Fruit fly (Drosophila melanogaster) whole organism, prepupa: ENCODE results near the gene Acsf2.

Source experiments
- Blimp-1 ChIP-seq: fragments of 200-800 bp; sonication (Bioruptor generic); optimal IDR thresholded peaks from 3 replicates; lab custom pipeline; 2017; ENCODE audit warnings: missing biosample characterization, missing genetic modification characterization, mild to moderate bottlenecking, moderate library complexity, missing genetic modification reagents
- CG10631 ChIP-seq: fragments of 200-800 bp; sonication (Bioruptor generic); optimal IDR thresholded peaks from 2 replicates; lab custom pipeline; 2016; ENCODE audit warnings: missing biosample characterization, missing genetic modification characterization
- CG11294 ChIP-seq: fragments of 200-800 bp; sonication (Bioruptor generic); IDR thresholded peaks from 2 replicates; pipeline ENCODE4 v1.3.6; 2022; ENCODE audit warnings: missing biosample characterization, missing genetic modification characterization
- CG11762 ChIP-seq: fragments of 200-800 bp; sonication (Bioruptor generic); optimal IDR thresholded peaks from 3 replicates; lab custom pipeline; 2016; ENCODE audit warnings: missing biosample characterization, missing genetic modification characterization; ENCODE audit not compliant: insufficient read depth
- CG11902 ChIP-seq: fragments of 200-800 bp; sonication (Bioruptor generic); optimal IDR thresholded peaks from 3 replicates; lab custom pipeline; 2016; ENCODE audit warnings: missing biosample characterization, missing genetic modification characterization
- CG15336 ChIP-seq: fragments of 200-800 bp; sonication (Bioruptor generic); IDR thresholded peaks from 2 replicates; pipeline ENCODE4 v1.3.6; 2022; ENCODE audit warnings: missing biosample characterization, missing genetic modification characterization
- CG1621 ChIP-seq: fragments of 200-800 bp; sonication (Bioruptor generic); optimal IDR thresholded peaks from 3 replicates; lab custom pipeline; 2018; ENCODE audit warnings: missing biosample characterization, mild to moderate bottlenecking, missing genetic modification characterization
- CG31627 ChIP-seq: fragments of 200-800 bp; sonication (Bioruptor generic); optimal IDR thresholded peaks from 3 replicates; lab custom pipeline; 2016; ENCODE audit warnings: missing biosample characterization, missing genetic modification characterization
- CG32006 ChIP-seq: fragments of 200-800 bp; sonication (Bioruptor generic); optimal IDR thresholded peaks from 3 replicates; lab custom pipeline; 2017; ENCODE audit warnings: missing biosample characterization, mild to moderate bottlenecking, missing genetic modification characterization
- CG3919 ChIP-seq: fragments of 200-800 bp; sonication (Bioruptor generic); optimal IDR thresholded peaks from 3 replicates; lab custom pipeline; 2016; ENCODE audit warnings: missing biosample characterization, missing genetic modification characterization
- CG4318 ChIP-seq: fragments of 200-800 bp; sonication (Bioruptor generic); optimal IDR thresholded peaks from 3 replicates; lab custom pipeline; 2017; ENCODE audit warnings: missing biosample characterization, mild to moderate bottlenecking, missing genetic modification characterization
- CG6163 ChIP-seq: fragments of 200-800 bp; sonication (Bioruptor generic); IDR thresholded peaks from 3 replicates; pipeline ENCODE4 v1.3.6; 2022; ENCODE audit warnings: missing biosample characterization, missing genetic modification characterization
- CG6276 ChIP-seq: fragments of 200-800 bp; sonication (Bioruptor generic); optimal IDR thresholded peaks from 2 replicates; lab custom pipeline; 2017; ENCODE audit warnings: missing biosample characterization, mild to moderate bottlenecking, missing genetic modification characterization
- CG6808 ChIP-seq: fragments of 200-800 bp; sonication (Bioruptor generic); optimal IDR thresholded peaks from 3 replicates; lab custom pipeline; 2017; ENCODE audit warnings: missing biosample characterization, missing genetic modification characterization, mild to moderate bottlenecking, moderate library complexity, missing genetic modification reagents
- CG6854 ChIP-seq: fragments of 200-800 bp; sonication (Bioruptor generic); optimal IDR thresholded peaks from 2 replicates; lab custom pipeline; 2017; ENCODE audit warnings: missing biosample characterization, mild to moderate bottlenecking, missing genetic modification characterization
- CG7368 ChIP-seq: fragments of 200-800 bp; sonication (Bioruptor generic); optimal IDR thresholded peaks from 3 replicates; lab custom pipeline; 2016; ENCODE audit warnings: missing biosample characterization, missing genetic modification characterization
- CG8119 ChIP-seq: fragments of 200-800 bp; sonication (Bioruptor generic); IDR thresholded peaks from 3 replicates; pipeline ENCODE4 v1.3.6; 2022; ENCODE audit warnings: missing biosample characterization, missing genetic modification characterization
- CG8319 ChIP-seq: fragments of 200-800 bp; sonication (Bioruptor generic); optimal IDR thresholded peaks from 3 replicates; lab custom pipeline; 2016; ENCODE audit warnings: missing biosample characterization, missing genetic modification characterization
- CG8632 ChIP-seq: fragments of 200-800 bp; sonication (Bioruptor generic); optimal IDR thresholded peaks from 3 replicates; lab custom pipeline; 2016; ENCODE audit warnings: missing biosample characterization, missing genetic modification characterization
- CG9139 ChIP-seq: fragments of 200-800 bp; sonication (Bioruptor generic); optimal IDR thresholded peaks from 3 replicates; lab custom pipeline; 2017; ENCODE audit warnings: missing biosample characterization, mild to moderate bottlenecking, missing genetic modification characterization
- Eip75B ChIP-seq: fragments of 200-800 bp; sonication (Bioruptor generic); optimal IDR thresholded peaks from 3 replicates; lab custom pipeline; 2016; ENCODE audit warnings: missing biosample characterization, missing genetic modification characterization
- Eip93F ChIP-seq: fragments of 200-800 bp; sonication (Bioruptor generic); optimal IDR thresholded peaks from 2 replicates; lab custom pipeline; 2016; ENCODE audit warnings: missing biosample characterization, mild to moderate bottlenecking, missing genetic modification characterization
- Ets21C ChIP-seq: fragments of 200-800 bp; sonication (Bioruptor generic); optimal IDR thresholded peaks from 3 replicates; lab custom pipeline; 2016; ENCODE audit warnings: missing biosample characterization, missing genetic modification characterization
- Gug ChIP-seq: fragments of 200-800 bp; sonication (Bioruptor generic); IDR thresholded peaks from 2 replicates; pipeline ENCODE4 v1.3.6; 2022; ENCODE audit warnings: missing biosample characterization, missing genetic modification characterization
- Hr38 ChIP-seq: sonication (Bioruptor generic); optimal IDR thresholded peaks from 2 replicates; lab custom pipeline; 2016; ENCODE audit warnings: missing biosample characterization, missing genetic modification characterization
- Hr39 ChIP-seq: fragments of 200-800 bp; sonication (Bioruptor generic); optimal IDR thresholded peaks from 2 replicates; lab custom pipeline; 2016; ENCODE audit warnings: missing biosample characterization, missing genetic modification characterization
- Hr4 ChIP-seq: fragments of 200-800 bp; sonication (Bioruptor generic); optimal IDR thresholded peaks from 3 replicates; lab custom pipeline; 2016; ENCODE audit warnings: missing biosample characterization, missing genetic modification characterization
- OdsH ChIP-seq: fragments of 200-800 bp; sonication (Bioruptor generic); optimal IDR thresholded peaks from 3 replicates; lab custom pipeline; 2016; ENCODE audit warnings: missing biosample characterization, missing genetic modification characterization
- Smox ChIP-seq: fragments of 200-800 bp; sonication (Bioruptor generic); optimal IDR thresholded peaks from 3 replicates; lab custom pipeline; 2016; ENCODE audit warnings: missing biosample characterization, missing genetic modification characterization
- Sox102F ChIP-seq: fragments of 200-800 bp; sonication (Bioruptor generic); optimal IDR thresholded peaks from 2 replicates; lab custom pipeline; 2016; ENCODE audit warnings: missing biosample characterization, mild to moderate bottlenecking, missing genetic modification characterization
- Sox14 ChIP-seq: fragments of 200-800 bp; sonication (Bioruptor generic); optimal IDR thresholded peaks from 3 replicates; lab custom pipeline; 2016; ENCODE audit warnings: missing biosample characterization, missing genetic modification characterization
- Sox15 ChIP-seq: fragments of 200-800 bp; sonication (Bioruptor generic); optimal IDR thresholded peaks from 3 replicates; lab custom pipeline; 2016; ENCODE audit warnings: missing biosample characterization, missing genetic modification characterization
- acj6 ChIP-seq: fragments of 200-800 bp; sonication (Bioruptor generic); optimal IDR thresholded peaks from 3 replicates; lab custom pipeline; 2016; ENCODE audit warnings: missing biosample characterization, missing genetic modification characterization
- dac ChIP-seq: fragments of 200-800 bp; sonication (Bioruptor generic); optimal IDR thresholded peaks from 2 replicates; lab custom pipeline; 2017; ENCODE audit warnings: missing biosample characterization, mild to moderate bottlenecking, missing genetic modification characterization
- esn ChIP-seq: fragments of 200-800 bp; sonication (Bioruptor generic); optimal IDR thresholded peaks from 2 replicates; lab custom pipeline; 2016; ENCODE audit warnings: missing biosample characterization, mild to moderate bottlenecking, missing genetic modification characterization, moderate library complexity
- fd59A ChIP-seq: fragments of 200-800 bp; sonication (Bioruptor generic); optimal IDR thresholded peaks from 2 replicates; lab custom pipeline; 2017; ENCODE audit warnings: missing biosample characterization, mild to moderate bottlenecking, missing genetic modification characterization, missing genetic modification reagents
- fkh ChIP-seq: fragments of 200-800 bp; sonication (Bioruptor generic); optimal IDR thresholded peaks from 3 replicates; lab custom pipeline; 2017; ENCODE audit warnings: missing biosample characterization, mild to moderate bottlenecking, missing genetic modification characterization, moderate library complexity
- net ChIP-seq: fragments of 200-800 bp; sonication (Bioruptor generic); optimal IDR thresholded peaks from 3 replicates; lab custom pipeline; 2016; ENCODE audit warnings: missing biosample characterization, missing genetic modification characterization
- pdm3 ChIP-seq: fragments of 200-800 bp; sonication (Bioruptor generic); optimal IDR thresholded peaks from 3 replicates; lab custom pipeline; 2016; ENCODE audit warnings: missing biosample characterization, missing genetic modification characterization
- salr ChIP-seq, 2 experiments: fragments of 200-800 bp; sonication (Bioruptor generic); optimal IDR thresholded peaks; 3 replicates each; lab custom pipeline; 2016 to 2018; ENCODE audit warnings: missing biosample characterization in 2 of 2, missing genetic modification characterization in 2 of 2, mild to moderate bottlenecking in 1 of 2
- svp ChIP-seq: fragments of 200-800 bp; sonication (Bioruptor generic); peaks from one replicate; lab custom pipeline; 2016; ENCODE audit warnings: missing biosample characterization, missing genetic modification characterization
- topi ChIP-seq: fragments of 200-800 bp; sonication (Bioruptor generic); optimal IDR thresholded peaks from 3 replicates; lab custom pipeline; 2016; ENCODE audit warnings: missing biosample characterization, missing genetic modification characterization
- vri ChIP-seq: fragments of 200-800 bp; sonication (Bioruptor generic); optimal IDR thresholded peaks from 3 replicates; lab custom pipeline; 2016; ENCODE audit warnings: missing biosample characterization, mild to moderate bottlenecking, missing genetic modification characterization

The Acsf2 gene

DNA sequence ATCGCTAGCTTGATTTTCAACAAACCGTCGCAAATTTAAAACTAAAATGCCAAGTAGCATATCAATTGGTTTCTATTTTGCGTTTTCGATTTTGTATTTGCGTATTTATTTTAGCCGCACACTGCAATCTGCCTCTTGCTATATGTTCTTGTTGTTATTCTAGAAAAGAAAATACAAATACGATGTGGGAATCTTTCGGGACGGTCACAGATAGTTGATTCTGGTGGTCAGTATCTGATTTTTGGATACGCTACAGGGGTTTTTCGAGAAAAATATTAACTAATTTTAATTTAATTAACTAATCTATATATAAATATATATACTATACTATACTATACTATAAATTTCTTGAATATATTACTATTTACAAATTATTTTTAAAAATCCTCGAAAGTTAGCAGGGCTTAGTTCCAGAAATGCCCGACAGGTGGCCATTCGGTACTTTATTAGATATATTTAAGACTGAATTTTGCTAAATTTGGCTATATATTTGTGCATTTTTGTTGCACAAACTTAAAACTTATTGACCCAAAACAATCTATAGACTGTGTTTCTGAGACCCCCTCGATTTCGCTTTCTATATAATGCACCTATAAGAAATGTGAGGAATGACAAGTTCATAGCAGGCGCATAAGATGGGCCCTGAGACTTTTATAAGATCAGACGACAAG is 13.1 kb downstream of the Acsf2 start, which contains the start of gene CG14022:
CG14022 (minus strand) TSS at position 51 of the 671 bp plus-strand sequence.
- TF ChIP-seq Sox15 (GFP tag; lab: Kevin White, UChicago) (no peak), CG6276 (no peak), esn (GFP tag; lab: Kevin White, UChicago) (no peak), Sox14 (GFP tag; lab: Kevin White, UChicago) (no peak), Gug (no peak), Eip93F (GFP tag; lab: Kevin White, UChicago) (no peak), fd59A (GFP tag; lab: Kevin White, UChicago) (no peak), CG6163 (no peak), Eip75B (GFP tag; lab: Kevin White, UChicago) (no peak), salr (GFP tag; optimal IDR thresholded peaks at IDR 0.05; lab: Kevin White, UChicago) (no peak), CG7368 (GFP tag; lab: Kevin White, UChicago) (no peak), CG11762 (GFP tag; lab: Kevin White, UChicago) (no peak), Sox102F (GFP tag; lab: Kevin White, UChicago) (no peak), Blimp-1 (GFP tag; lab: Kevin White, UChicago) (no peak), CG32006 (GFP tag; lab: Kevin White, UChicago) (no peak), OdsH (no peak), CG10631 (GFP tag; lab: Kevin White, UChicago) (no peak), acj6 (GFP tag; lab: Kevin White, UChicago) (no peak), Hr4 (no peak), svp (GFP tag; lab: Kevin White, UChicago) (no peak)
- TF ChIP-seq, all 60 proteins: peak for 0

DNA sequence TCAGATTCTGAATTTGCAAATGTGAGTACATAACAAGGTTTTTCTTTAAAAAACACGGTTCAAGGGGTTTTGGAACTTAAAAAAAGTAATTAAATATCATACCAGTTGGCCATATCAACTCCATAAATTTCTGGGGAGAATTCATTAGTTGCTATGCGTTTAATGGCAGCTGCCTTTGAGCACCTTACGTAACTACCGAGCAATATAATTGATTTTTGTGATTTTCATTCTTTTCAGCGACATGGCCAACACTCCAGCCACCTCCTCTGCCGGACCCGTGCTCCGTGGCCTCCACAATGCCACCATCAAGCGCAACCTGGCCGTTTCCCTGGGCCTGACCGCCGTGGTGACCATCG is 14.8 kb downstream of the Acsf2 start:
- TF ChIP-seq CG6163 (no peak), Ets21C (no peak), vri (GFP tag; lab: Kevin White, UChicago) (peak; percentile 55)

DNA sequence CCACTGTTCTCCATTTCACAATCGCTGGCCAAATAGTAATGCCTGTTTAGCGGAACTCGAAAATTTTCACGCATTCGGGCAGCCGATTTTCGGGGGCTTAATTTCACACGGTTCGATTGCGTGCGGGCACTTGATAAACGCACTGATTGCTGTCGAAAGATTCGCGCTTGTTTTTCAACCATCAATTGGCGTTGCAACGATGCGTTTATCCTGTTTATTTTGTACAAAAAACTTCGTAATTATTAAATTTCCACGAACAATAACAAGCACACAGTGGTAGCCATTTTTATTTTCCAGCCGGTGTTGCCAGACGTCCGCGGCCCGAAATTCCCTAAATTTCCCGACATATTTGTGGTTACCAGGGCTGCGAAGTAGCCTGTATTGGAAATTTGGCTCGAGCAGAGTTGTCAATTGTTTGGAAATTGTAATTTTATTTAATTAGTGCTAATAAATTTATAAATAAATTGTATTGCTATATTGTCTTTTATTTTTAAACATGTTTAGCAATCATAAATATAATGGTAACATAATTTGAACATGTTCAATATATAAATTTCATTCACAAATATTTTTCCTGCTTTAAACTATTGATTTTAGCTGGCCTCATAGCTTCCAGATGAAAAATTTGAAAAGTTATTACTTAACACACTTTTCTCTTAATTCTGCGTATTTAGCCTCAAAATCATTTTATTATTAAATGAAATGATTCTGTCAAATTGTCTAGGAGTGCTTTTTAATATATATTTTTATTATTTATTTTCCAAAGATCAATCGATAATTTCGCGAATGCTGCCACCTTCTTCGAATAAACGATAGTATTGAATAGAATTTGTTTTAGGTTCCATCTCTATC is 15.4 kb downstream of the Acsf2 start, which contains the start of the genes Ncoa6 and cype:
Ncoa6 (minus strand) TSS at position 270 of the 852 bp plus-strand sequence.
cype (plus strand) TSS at position 814 of the 852 bp plus-strand sequence.
- peak in 1 of 2 experiments; percentile 52 for TF ChIP-seq salr (GFP tag; optimal IDR thresholded peaks at IDR 0.05; lab: Kevin White, UChicago)
- peak; percentile 42 for TF ChIP-seq OdsH
- peak; percentile 12 for TF ChIP-seq CG8319 (GFP tag; lab: Kevin White, UChicago)
- TF ChIP-seq Hr4, result peak; percentile 24
- TF ChIP-seq CG9139, result no peak
- peak; percentile 24 for TF ChIP-seq CG31627
- no peak for TF ChIP-seq CG6808
- peak; percentile 55 for TF ChIP-seq CG8632 (GFP tag; lab: Kevin White, UChicago)
- TF ChIP-seq fkh (GFP tag; lab: Kevin White, UChicago), result no peak
- TF ChIP-seq dac, result no peak
- peak; percentile 62 for TF ChIP-seq svp (GFP tag; lab: Kevin White, UChicago)
- no peak for TF ChIP-seq Sox102F (GFP tag; lab: Kevin White, UChicago)
- TF ChIP-seq Eip75B (GFP tag; lab: Kevin White, UChicago), result no peak
- TF ChIP-seq CG6854 (GFP tag; lab: Kevin White, UChicago), result no peak
- no peak for TF ChIP-seq CG11294 (GFP tag; lab: Robert Waterston, UW)
- TF ChIP-seq vri (GFP tag; lab: Kevin White, UChicago), result no peak
- no peak for TF ChIP-seq CG11902 (GFP tag; lab: Kevin White, UChicago)
- no peak for TF ChIP-seq CG4318
- no peak for TF ChIP-seq CG6276
- TF ChIP-seq esn (GFP tag; lab: Kevin White, UChicago), result peak; percentile 28
- no peak for TF ChIP-seq topi
- TF ChIP-seq CG32006 (GFP tag; lab: Kevin White, UChicago), result peak; percentile 33
- no peak for TF ChIP-seq Gug
- peak; percentile 48 for TF ChIP-seq Smox (GFP tag; lab: Kevin White, UChicago)
- TF ChIP-seq CG10631 (GFP tag; lab: Kevin White, UChicago), result peak; percentile 66
- peak; percentile 50 for TF ChIP-seq CG3919 (GFP tag; lab: Kevin White, UChicago)
- TF ChIP-seq pdm3 (GFP tag; lab: Kevin White, UChicago), result peak; percentile 36
- no peak; the same call in 2 of the 3 replicates for TF ChIP-seq CG8119 (GFP tag; lab: Robert Waterston, UW)
- TF ChIP-seq CG15336, result 0 out of 2 replicates have a peak, but pooled peaks have one; percentile 29
- peak; percentile 36 for TF ChIP-seq CG11762 (GFP tag; lab: Kevin White, UChicago)
- TF ChIP-seq Hr38 (GFP tag; lab: Kevin White, UChicago), result no peak
- no peak for TF ChIP-seq Hr39 (GFP tag; lab: Kevin White, UChicago)
- no peak for TF ChIP-seq CG1621 (tag; lab: Kevin White, UChicago)
- TF ChIP-seq net (GFP tag; lab: Kevin White, UChicago), result no peak
